Worm (Caenorhabditis elegans): ENCODE results near the gene pho-8.

- no peak for TF ChIP-seq ccch-3 (GFP tag; optimal IDR thresholded peaks at IDR 0.05)
- TF ChIP-seq F49E8.2 (tag; optimal IDR thresholded peaks at IDR 0.05; ENCODE audit: insufficient read depth) = no peak
- TF ChIP-seq him-1 (tag; optimal IDR thresholded peaks at IDR 0.05) = no peak
- no peak for TF ChIP-seq sptf-2 (GFP tag; optimal IDR thresholded peaks at IDR 0.05)
- no peak for TF ChIP-seq akir-1 (GFP tag; optimal IDR thresholded peaks at IDR 0.05)
- no peak for TF ChIP-seq zfh-2 (GFP tag; conservative IDR thresholded peaks at IDR 0.05)
- no peak for TF ChIP-seq F37B4.10 (GFP tag; IDR thresholded peaks at IDR 0.05)
- no peak for TF ChIP-seq B0261.1 (tag; optimal IDR thresholded peaks at IDR 0.05)
Measured at ce11 chrV:11868142-11868541, 34.7 kb downstream of the pho-8 start, which contains the start of gene R13H4.7.
